Fruit fly (Drosophila melanogaster) whole organism, embryonic: ENCODE measurements around the gene CG8135.
A peak's percentile ranks its signal among the peaks of the same experiment; 100 is the strongest.

ENCODE experiments used
- BtbVII ChIP-seq: fragments of 200-800 bp; sonication (Bioruptor generic); optimal IDR thresholded peaks from 3 replicates; lab custom pipeline; 2017; ENCODE audit warnings: missing biosample characterization, mild to moderate bottlenecking, missing genetic modification characterization
- Bteb2 ChIP-seq: fragments of 200-800 bp; sonication (Bioruptor generic); optimal IDR thresholded peaks from 2 replicates; lab custom pipeline; 2016; ENCODE audit warnings: missing biosample characterization, missing genetic modification characterization
- CG10267 ChIP-seq: fragments of 200-800 bp; sonication (Bioruptor generic); optimal IDR thresholded peaks from 2 replicates; lab custom pipeline; 2018; ENCODE audit warnings: missing biosample characterization, mild to moderate bottlenecking, missing genetic modification characterization, moderate library complexity
- CG12219 ChIP-seq: fragments of 200-800 bp; sonication (Bioruptor generic); optimal IDR thresholded peaks from 3 replicates; lab custom pipeline; 2018; ENCODE audit warnings: missing biosample characterization, mild to moderate bottlenecking, missing genetic modification characterization
- CG12744 ChIP-seq: fragments of 200-800 bp; sonication (Bioruptor generic); optimal IDR thresholded peaks from 2 replicates; lab custom pipeline; 2016; ENCODE audit warnings: missing biosample characterization, missing genetic modification characterization
- CG14441 ChIP-seq: fragments of 200-800 bp; sonication (Bioruptor generic); IDR thresholded peaks from 2 replicates; pipeline ENCODE4 v1.3.6; 2022; ENCODE audit warnings: missing biosample characterization, missing genetic modification characterization
- CG14860 ChIP-seq: fragments of 200-800 bp; sonication (Bioruptor generic); IDR thresholded peaks from 3 replicates; pipeline ENCODE4 v1.3.6; 2022; ENCODE audit warnings: missing biosample characterization, missing genetic modification characterization; ENCODE audit not compliant: partially characterized antibody
- CG15696 ChIP-seq: fragments of 200-800 bp; sonication (Bioruptor generic); optimal IDR thresholded peaks from 2 replicates; lab custom pipeline; 2019; ENCODE audit warnings: missing biosample characterization, mild to moderate bottlenecking, missing genetic modification characterization, moderate library complexity
- CG17912 ChIP-seq: fragments of 200-800 bp; sonication (Bioruptor generic); optimal IDR thresholded peaks from 2 replicates; lab custom pipeline; 2018; ENCODE audit warnings: missing biosample characterization, mild to moderate bottlenecking, missing genetic modification characterization
- CG1792 ChIP-seq: fragments of 200-800 bp; sonication (Bioruptor generic); optimal IDR thresholded peaks from 2 replicates; lab custom pipeline; 2016; ENCODE audit warnings: missing biosample characterization, missing genetic modification characterization
- CG1832 ChIP-seq: fragments of 200-800 bp; sonication (Bioruptor generic); optimal IDR thresholded peaks from 2 replicates; lab custom pipeline; 2017; ENCODE audit warnings: missing biosample characterization, mild to moderate bottlenecking, missing genetic modification characterization, inconsistent platforms
- CG2199 ChIP-seq: fragments of 200-800 bp; sonication (Bioruptor generic); IDR thresholded peaks from 3 replicates; pipeline ENCODE4 v1.3.6; 2022; ENCODE audit warnings: missing biosample characterization, missing genetic modification characterization
- CG2875 ChIP-seq: fragments of 200-800 bp; sonication (Bioruptor generic); optimal IDR thresholded peaks from 2 replicates; lab custom pipeline; 2017; ENCODE audit warnings: missing biosample characterization, mild to moderate bottlenecking, missing genetic modification characterization, missing genetic modification reagents
- CG31365 ChIP-seq: fragments of 200-800 bp; sonication (Bioruptor generic); optimal IDR thresholded peaks from 2 replicates; lab custom pipeline; 2018; ENCODE audit warnings: missing biosample characterization, mild to moderate bottlenecking, missing genetic modification characterization
- CG32767 ChIP-seq: fragments of 200-800 bp; sonication (Bioruptor generic); IDR thresholded peaks from 2 replicates; pipeline ENCODE4 v1.3.6; 2022; ENCODE audit warnings: missing biosample characterization, missing genetic modification characterization
- CG3726 ChIP-seq: fragments of 200-800 bp; sonication (Bioruptor generic); IDR thresholded peaks from 3 replicates; pipeline ENCODE4, ENCODE4 v1.3.6; 2022; ENCODE audit warnings: missing biosample characterization, missing genetic modification characterization
- CG4424 ChIP-seq: fragments of 200-800 bp; sonication (Bioruptor generic); optimal IDR thresholded peaks from 3 replicates; lab custom pipeline; 2016; ENCODE audit warnings: missing biosample characterization, missing genetic modification characterization
- CG4707 ChIP-seq: fragments of 200-800 bp; sonication (Bioruptor generic); optimal IDR thresholded peaks from 2 replicates; lab custom pipeline; 2018; ENCODE audit warnings: missing biosample characterization, mild to moderate bottlenecking, missing genetic modification characterization, moderate library complexity
- CG5180 ChIP-seq: fragments of 200-800 bp; sonication (Bioruptor generic); optimal IDR thresholded peaks from 3 replicates; lab custom pipeline; 2017; ENCODE audit warnings: missing biosample characterization, missing genetic modification characterization, mild to moderate bottlenecking, moderate library complexity, missing genetic modification reagents
- CG6272 ChIP-seq: fragments of 200-800 bp; sonication (Bioruptor generic); IDR thresholded peaks from 2 replicates; pipeline ENCODE4 v1.3.6; 2022; ENCODE audit warnings: missing biosample characterization, missing genetic modification characterization
- CG7357 ChIP-seq: fragments of 200-800 bp; sonication (Bioruptor generic); IDR thresholded peaks from 3 replicates; pipeline ENCODE4 v1.3.6; 2022; ENCODE audit warnings: missing biosample characterization, missing genetic modification characterization
- CG7786 ChIP-seq: fragments of 200-800 bp; sonication (Bioruptor generic); optimal IDR thresholded peaks from 2 replicates; lab custom pipeline; 2016; ENCODE audit warnings: missing biosample characterization, missing genetic modification characterization
- CG9609 ChIP-seq: fragments of 200-800 bp; sonication (Bioruptor generic); optimal IDR thresholded peaks from 3 replicates; lab custom pipeline; 2016; ENCODE audit warnings: missing biosample characterization, missing genetic modification characterization
- CkIIα-i1 ChIP-seq: fragments of 200-800 bp; sonication (Bioruptor generic); IDR thresholded peaks from 2 replicates; pipeline ENCODE4 v1.3.6; 2022; ENCODE audit warnings: missing biosample characterization, missing genetic modification characterization
- D19A ChIP-seq: fragments of 200-800 bp; optimal IDR thresholded peaks from 3 replicates; lab custom pipeline; 2019; ENCODE audit warnings: missing biosample characterization, mild to moderate bottlenecking, missing genetic modification characterization, moderate library complexity
- Dip2 ChIP-seq: fragments of 200-800 bp; sonication (Bioruptor generic); IDR thresholded peaks from 2 replicates; pipeline ENCODE4 v1.3.6; 2022; ENCODE audit warnings: missing biosample characterization, missing genetic modification characterization
- Doc3 ChIP-seq: fragments of 200-800 bp; sonication (Bioruptor generic); IDR thresholded peaks from 3 replicates; pipeline ENCODE4 v1.3.6; 2022; ENCODE audit warnings: missing biosample characterization, missing genetic modification characterization; ENCODE audit not compliant: partially characterized antibody
- H15 ChIP-seq: fragments of 200-800 bp; sonication (Bioruptor generic); IDR thresholded peaks from 3 replicates; pipeline ENCODE4 v1.3.6; 2022; ENCODE audit warnings: missing biosample characterization, missing genetic modification characterization
- Hsf ChIP-seq: fragments of 200-800 bp; sonication (Bioruptor generic); optimal IDR thresholded peaks from 3 replicates; lab custom pipeline; 2016; ENCODE audit warnings: missing biosample characterization, missing genetic modification characterization
- Jarid2 ChIP-seq: fragments of 200-800 bp; sonication (Bioruptor generic); optimal IDR thresholded peaks from 3 replicates; lab custom pipeline; 2017; ENCODE audit warnings: mild to moderate bottlenecking, missing biosample characterization, missing genetic modification reagents, missing genetic modification characterization
- Lhr ChIP-seq: fragments of 200-800 bp; sonication (Bioruptor generic); optimal IDR thresholded peaks from 3 replicates; lab custom pipeline; 2017; ENCODE audit warnings: mild to moderate bottlenecking, missing biosample characterization, missing genetic modification reagents, missing genetic modification characterization
- MTF-1 ChIP-seq: fragments of 200-800 bp; sonication (Bioruptor generic); optimal IDR thresholded peaks from 2 replicates; lab custom pipeline; 2018; ENCODE audit warnings: missing biosample characterization, mild to moderate bottlenecking, missing genetic modification characterization, borderline replicate concordance
- Mrtf ChIP-seq: fragments of 200-800 bp; sonication (Bioruptor generic); IDR thresholded peaks from 3 replicates; pipeline ENCODE4 v1.3.6; 2022; ENCODE audit warnings: missing biosample characterization, missing genetic modification characterization
- Nf-YC ChIP-seq: fragments of 200-800 bp; optimal IDR thresholded peaks from 3 replicates; lab custom pipeline; 2019; ENCODE audit warnings: missing biosample characterization, mild to moderate bottlenecking, missing genetic modification characterization, moderate library complexity
- Rx ChIP-seq: fragments of 200-800 bp; sonication (Bioruptor generic); IDR thresholded peaks from 2 replicates; pipeline ENCODE4 v1.3.6; 2022; ENCODE audit warnings: missing biosample characterization, missing genetic modification characterization
- Sox102F ChIP-seq: fragments of 200-800 bp; sonication (Bioruptor generic); optimal IDR thresholded peaks from 2 replicates; lab custom pipeline; 2018; ENCODE audit warnings: missing biosample characterization, mild to moderate bottlenecking, missing genetic modification characterization, moderate library complexity
- Xrp1 ChIP-seq: fragments of 200-800 bp; sonication (Bioruptor generic); IDR thresholded peaks from 2 replicates; pipeline ENCODE4 v1.3.6; 2022; ENCODE audit warnings: missing biosample characterization, missing genetic modification characterization
- crol ChIP-seq: fragments of 200-800 bp; sonication (Bioruptor generic); IDR thresholded peaks from 2 replicates; pipeline ENCODE4 v1.3.6; 2022; ENCODE audit warnings: missing biosample characterization, missing genetic modification characterization
- en ChIP-seq: fragments of 200-800 bp; sonication (Bioruptor generic); optimal IDR thresholded peaks from 2 replicates; lab custom pipeline; 2016; ENCODE audit warnings: missing biosample characterization, missing genetic modification characterization
- ind ChIP-seq: fragments of 200-800 bp; sonication (Bioruptor generic); optimal IDR thresholded peaks from 3 replicates; lab custom pipeline; 2016; ENCODE audit warnings: missing biosample characterization, missing genetic modification characterization
- insv ChIP-seq, 2 experiments: fragments of 200-800 bp; sonication (Bioruptor generic); optimal IDR thresholded peaks; 3 replicates each; lab custom pipeline; 2016 to 2018; ENCODE audit warnings: missing biosample characterization in 2 of 2, missing genetic modification characterization in 2 of 2
- klu ChIP-seq: fragments of 200-800 bp; sonication (Bioruptor generic); IDR thresholded peaks from 2 replicates; pipeline ENCODE4 v1.3.6; 2022; ENCODE audit warnings: missing biosample characterization, missing genetic modification characterization
- lilli ChIP-seq: fragments of 200-800 bp; sonication (Bioruptor generic); optimal IDR thresholded peaks from 3 replicates; lab custom pipeline; 2016; ENCODE audit warnings: missing biosample characterization, missing genetic modification characterization
- lov ChIP-seq, 2 experiments: fragments of 200-800 bp in 1 of 2; fragments of >200 bp in 1 of 2; sonication (Bioruptor generic) in 1 of 2; IDR thresholded peaks in 1 of 2; optimal IDR thresholded peaks in 1 of 2; 2 replicates in 1 of 2; 3 replicates in 1 of 2; pipeline versions ENCODE4 v1.3.6 to Lab custom; 2017 to 2022; ENCODE audit warnings: missing biosample characterization in 1 of 2, missing genetic modification characterization in 1 of 2
- odd ChIP-seq: fragments of 200-800 bp; sonication (Bioruptor generic); optimal IDR thresholded peaks from 2 replicates; lab custom pipeline; 2017; ENCODE audit warnings: missing biosample characterization, mild to moderate bottlenecking, missing genetic modification characterization
- sr ChIP-seq: fragments of 200-800 bp; sonication (Bioruptor generic); IDR thresholded peaks from 3 replicates; pipeline ENCODE4 v1.3.6; 2022; ENCODE audit warnings: missing biosample characterization, missing genetic modification characterization
- stc ChIP-seq: fragments of 200-800 bp; sonication (Bioruptor generic); IDR thresholded peaks from 2 replicates; pipeline ENCODE4 v1.3.6; 2022; ENCODE audit warnings: missing biosample characterization, missing genetic modification characterization
- twi ChIP-seq: fragments of 200-800 bp; optimal IDR thresholded peaks from 2 replicates; lab custom pipeline; 2019; ENCODE audit warnings: missing biosample characterization, mild to moderate bottlenecking, missing genetic modification characterization, moderate library complexity
- wdn ChIP-seq: fragments of 200-800 bp; sonication (Bioruptor generic); IDR thresholded peaks from 2 replicates; pipeline ENCODE4 v1.3.6; 2022; ENCODE audit warnings: missing biosample characterization, missing genetic modification characterization
- wek ChIP-seq: fragments of 200-800 bp; sonication (Bioruptor generic); optimal IDR thresholded peaks from 3 replicates; lab custom pipeline; 2018; ENCODE audit warnings: missing biosample characterization, mild to moderate bottlenecking, missing genetic modification characterization, moderate library complexity

The CG8135 gene

dm6 chr3R:9399951-9400392, 4.2 kb upstream of the CG8135 start, which contains the start of gene CG34117 (continued):
- TF ChIP-seq ind (GFP tag; lab: Kevin White, UChicago) (peak; percentile 87), BtbVII (GFP tag; lab: Kevin White, UChicago) (peak; percentile 75), CG12744 (GFP tag; lab: Kevin White, UChicago) (peak; percentile 37), CG9609 (GFP tag; lab: Kevin White, UChicago) (no peak), CG31365 (tag; lab: Kevin White, UChicago) (no peak), en (GFP tag; lab: Kevin White, UChicago) (no peak), CG2199 (GFP tag; lab: Robert Waterston, UW) (peak; percentile 16; the same call in 1 of the 3 replicates), CG4707 (peak; percentile 18), crol (GFP tag; lab: Robert Waterston, UW) (no peak), Sox102F (GFP tag; lab: Kevin White, UChicago) (peak; percentile 83), odd (peak; percentile 65), CG4424 (peak; percentile 81), CG14860 (GFP tag; lab: Robert Waterston, UW) (no peak), CG7786 (GFP tag; lab: Kevin White, UChicago) (peak; percentile 64), CG14441 (GFP tag; lab: Robert Waterston, UW) (peak; percentile 75; the same call in 1 of the 2 replicates), Xrp1 (GFP tag; lab: Robert Waterston, UW) (peak; percentile 90), MTF-1 (peak; percentile 41), wek (GFP tag; lab: Kevin White, UChicago) (no peak), stc (GFP tag; lab: Robert Waterston, UW) (peak; percentile 72), CG10267 (tag; lab: Kevin White, UChicago) (peak; percentile 85), D19A (tag; lab: Kevin White, UChicago) (peak; percentile 78), CG17912 (GFP tag; lab: Kevin White, UChicago) (peak; percentile 24), H15 (peak; percentile 56; the same call in 2 of the 3 replicates), wdn (GFP tag; lab: Robert Waterston, UW) (peak; percentile 79), CG15696 (tag; lab: Kevin White, UChicago) (peak; percentile 84), CG2875 (GFP tag; lab: Kevin White, UChicago) (peak; percentile 48), Hsf (GFP tag; lab: Kevin White, UChicago) (peak; percentile 66), CG12219 (GFP tag; lab: Kevin White, UChicago) (peak; percentile 49), Bteb2 (peak; percentile 73), CG32767 (peak; percentile 67; the same call in 1 of the 2 replicates), CG3726 (0 out of 3 replicates have a peak, but pooled peaks have one; percentile 17), Mrtf (GFP tag; lab: Robert Waterston, UW) (peak; percentile 36; the same call in 2 of the 3 replicates), CkIIα-i1 (GFP tag; lab: Robert Waterston, UW) (peak; percentile 44; the same call in 1 of the 2 replicates), Rx (GFP tag; lab: Robert Waterston, UW) (peak; percentile 58), CG7357 (GFP tag; lab: Robert Waterston, UW) (peak; percentile 55; the same call in 2 of the 3 replicates), Dip2 (GFP tag; lab: Robert Waterston, UW) (no peak), lilli (GFP tag; lab: Kevin White, UChicago) (peak; percentile 85), CG1832 (GFP tag; lab: Kevin White, UChicago) (no peak), Nf-YC (tag; lab: Kevin White, UChicago) (peak; percentile 75), CG5180 (GFP tag; lab: Kevin White, UChicago) (peak; percentile 53), CG1792 (GFP tag; lab: Kevin White, UChicago) (peak; percentile 39), insv (GFP tag; optimal IDR thresholded peaks at IDR 0.05; lab: Kevin White, UChicago) (peak; percentile 80 to 100), twi (tag; lab: Kevin White, UChicago) (peak; percentile 63), Lhr (GFP tag; lab: Kevin White, UChicago) (peak; percentile 6), lov (optimal IDR thresholded peaks at IDR 0.05; lab: Kevin White, UChicago) (no peak), lov (GFP tag; IDR thresholded peaks at IDR 0.05; lab: Robert Waterston, UW) (no peak), sr (GFP tag; lab: Robert Waterston, UW) (0 out of 3 replicates have a peak, but pooled peaks have one; percentile 16), Doc3 (GFP tag; lab: Robert Waterston, UW) (no peak), klu (GFP tag; lab: Robert Waterston, UW) (peak; percentile 67), CG6272 (GFP tag; lab: Robert Waterston, UW) (peak; percentile 30; the same call in 1 of the 2 replicates), Jarid2 (GFP tag; lab: Kevin White, UChicago) (peak; percentile 10)
